Worm (Caenorhabditis elegans): Measurements from ENCODE around the gene apm-3.

The apm-3 gene

DNA sequence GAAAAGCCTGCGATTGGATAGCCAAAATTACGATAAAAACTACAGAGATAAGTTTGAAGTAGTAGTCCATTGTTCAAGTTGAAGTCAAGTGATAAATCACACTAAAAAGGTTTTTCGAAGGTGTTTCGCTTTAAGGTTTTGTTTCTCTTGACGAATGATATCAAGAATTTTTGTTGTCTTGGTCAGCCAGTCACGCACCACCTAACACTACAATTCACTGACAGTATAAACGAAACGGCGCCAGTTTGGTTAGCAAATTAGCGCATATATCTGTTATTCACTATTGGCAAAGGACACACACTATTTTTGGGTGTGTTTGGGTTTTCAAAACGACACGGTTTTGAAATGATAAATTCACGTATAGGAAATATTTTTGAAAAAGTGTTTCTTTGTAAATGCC lies 15.3 kb downstream of the apm-3 start, which contains the start of gene C44C1.6:
TSS of gene C44C1.6 (minus strand) at position 199 of the 400 bp plus-strand sequence.
- TF ChIP-seq snu-23 (GFP tag; optimal IDR thresholded peaks at IDR 0.05) (peak; percentile 29), mdl-1 (tag; optimal IDR thresholded peaks at IDR 0.05) (no peak), egl-27 (tag; optimal IDR thresholded peaks at IDR 0.05) (no peak), ceh-8 (GFP tag; optimal IDR thresholded peaks at IDR 0.05) (no peak), tlp-1 (tag; optimal IDR thresholded peaks at IDR 0.05) (no peak), elt-3 (tag; optimal IDR thresholded peaks at IDR 0.05) (peak in 1 of 6 experiments; percentile 88), nhr-85 (tag) (peak; percentile 47), fos-1 (tag; optimal IDR thresholded peaks at IDR 0.05) (no peak), ceh-90 (tag; optimal IDR thresholded peaks at IDR 0.05) (no peak), unc-130 (tag; optimal IDR thresholded peaks at IDR 0.05) (peak; percentile 79), nhr-11 (tag; optimal IDR thresholded peaks at IDR 0.05) (no peak), elt-2 (tag; optimal IDR thresholded peaks at IDR 0.05) (no peak), lsy-2 (tag; optimal IDR thresholded peaks at IDR 0.05) (peak in 1 of 2 experiments; percentile 5), blmp-1 (tag; optimal IDR thresholded peaks at IDR 0.05) (peak; percentile 63), lin-35 (GFP tag; optimal IDR thresholded peaks at IDR 0.05) (peak in 1 of 2 experiments; percentile 35)

DNA sequence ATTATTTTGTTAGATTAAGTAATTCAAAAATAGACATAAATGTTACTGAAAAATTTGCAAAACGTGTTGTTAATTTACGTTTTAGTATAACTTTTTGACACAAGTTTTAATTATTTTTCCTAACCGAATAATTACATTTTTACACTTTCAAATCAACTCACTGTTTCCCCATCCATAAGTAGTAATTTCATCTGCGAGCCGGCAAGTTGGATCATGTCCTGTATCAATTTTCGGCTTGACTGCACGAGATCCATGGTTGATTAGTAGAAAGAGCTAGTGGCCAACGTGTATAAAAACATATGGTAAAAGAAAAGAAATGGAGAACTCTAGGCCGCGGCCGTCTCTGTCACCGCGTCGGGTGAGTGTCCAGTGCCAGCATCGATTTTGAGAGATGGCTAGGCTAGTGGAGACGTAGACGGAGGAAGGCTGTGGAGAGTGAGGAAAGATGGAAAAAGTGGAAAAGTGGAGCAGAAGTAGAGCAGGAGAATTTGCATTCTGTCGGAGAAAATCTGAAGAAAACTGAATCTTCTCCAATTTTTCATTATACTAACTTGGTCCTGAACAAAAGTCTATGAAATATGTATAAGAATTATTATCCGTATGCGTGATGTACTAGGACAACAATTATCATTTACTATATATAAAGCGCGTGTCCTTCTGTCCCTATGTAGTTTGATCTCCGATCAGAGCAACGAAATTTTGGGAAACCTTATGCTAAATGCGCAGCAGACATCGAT lies 19.9 kb downstream of the apm-3 start, which contains the start of gene vps-45:
TSS of gene vps-45 (minus strand) at position 350 of the 737 bp plus-strand sequence.
- TF ChIP-seq ama-1 (optimal IDR thresholded peaks at IDR 0.05) (no peak), mep-1 (tag; optimal IDR thresholded peaks at IDR 0.05) (peak; percentile 44), nhr-20 (tag; optimal IDR thresholded peaks at IDR 0.05) (peak; percentile 14), skn-1 (tag; optimal IDR thresholded peaks at IDR 0.05) (peak; percentile 67), fkh-8 (tag; optimal IDR thresholded peaks at IDR 0.05) (no peak), hpl-2 (GFP tag; optimal IDR thresholded peaks at IDR 0.05) (no peak), tbx-2 (tag; optimal IDR thresholded peaks at IDR 0.05) (peak; percentile 43), snu-23 (GFP tag; optimal IDR thresholded peaks at IDR 0.05) (peak; percentile 65), efl-1 (optimal IDR thresholded peaks at IDR 0.05) (peak; percentile 3 to 6), efl-1 (GFP tag; optimal IDR thresholded peaks at IDR 0.05 in 1 of 2) (no peak), nhr-47 (tag; optimal IDR thresholded peaks at IDR 0.05) (peak; percentile 34), nhr-85 (tag) (peak; percentile 62), lin-35 (GFP tag; optimal IDR thresholded peaks at IDR 0.05) (peak; percentile 14 to 36), mab-9 (GFP tag; IDR thresholded peaks at IDR 0.05) (no peak), isw-1 (GFP tag; IDR thresholded peaks at IDR 0.05) (peak; percentile 11; the same call in 1 of the 2 replicates), egl-13 (tag; optimal IDR thresholded peaks at IDR 0.05) (peak; percentile 29), zip-4 (GFP tag; optimal IDR thresholded peaks at IDR 0.05) (no peak), C04F5.9 (tag; optimal IDR thresholded peaks at IDR 0.05) (no peak), ztf-4 (tag; optimal IDR thresholded peaks at IDR 0.05) (no peak), dsc-1 (tag; optimal IDR thresholded peaks at IDR 0.05) (peak; percentile 57), elt-2 (tag; optimal IDR thresholded peaks at IDR 0.05) (peak; percentile 8), fkh-4 (tag; optimal IDR thresholded peaks at IDR 0.05; ENCODE audit: borderline replicate concordance) (no peak), snpc-4 (tag; optimal IDR thresholded peaks at IDR 0.05) (no peak), fkh-10 (GFP tag; optimal IDR thresholded peaks at IDR 0.05) (no peak), sptf-1 (tag; optimal IDR thresholded peaks at IDR 0.05) (no peak), C16A3.4 (tag; optimal IDR thresholded peaks at IDR 0.05) (peak; percentile 26), unc-86 (tag; optimal IDR thresholded peaks at IDR 0.05) (peak; percentile 14), sox-4 (tag; optimal IDR thresholded peaks at IDR 0.05) (no peak), lsy-2 (tag; optimal IDR thresholded peaks at IDR 0.05) (peak; percentile 24 to 56), zag-1 (tag; optimal IDR thresholded peaks at IDR 0.05) (no peak), mdl-1 (tag; optimal IDR thresholded peaks at IDR 0.05) (peak in 1 of 2 experiments; percentile 11), rnt-1 (tag; optimal IDR thresholded peaks at IDR 0.05) (peak; percentile 74), swsn-7 (tag; optimal IDR thresholded peaks at IDR 0.05) (peak; percentile 38), ceh-82 (tag; optimal IDR thresholded peaks at IDR 0.05) (peak in 2 of 3 experiments; percentile 12 to 60), lin-14 (GFP tag; optimal IDR thresholded peaks at IDR 0.05) (peak; percentile 70), nhr-71 (tag; optimal IDR thresholded peaks at IDR 0.05) (peak; percentile 42), xbp-1 (tag; optimal IDR thresholded peaks at IDR 0.05) (peak; percentile 29), dpl-1 (GFP tag; optimal IDR thresholded peaks at IDR 0.05) (peak in 1 of 3 experiments; percentile 25)
